Worm (Caenorhabditis elegans) whole organism, early embryonic: ENCODE measurements around the gene T22F3.11.

Experiments used
- aly-1 ChIP-seq: sonication (generic microtip); optimal IDR thresholded peaks from 2 replicates; lab custom pipeline; 2016; ENCODE audit warnings: missing genetic modification characterization, missing compliant biosample characterization
- ceh-36 ChIP-seq: sonication (generic microtip); optimal IDR thresholded peaks from 2 replicates; lab custom pipeline; 2016; ENCODE audit warnings: missing genetic modification characterization, inconsistent platforms, missing compliant biosample characterization
- flt-1 ChIP-seq: fragments of 200-800 bp; sonication (Bioruptor generic); IDR thresholded peaks from 2 replicates; pipeline ENCODE4 v1.3.6; 2022; ENCODE audit warnings: missing genetic modification characterization, missing compliant biosample characterization
- sea-1 ChIP-seq: fragments of 200-800 bp; sonication (Bioruptor generic); conservative IDR thresholded peaks from 2 replicates; pipeline ENCODE4 v1.3.6; 2022; ENCODE audit warnings: missing genetic modification characterization, missing compliant biosample characterization

ce11 chrV:3631591-3631990 lies 17.2 kb upstream of the T22F3.11 start, which contains the start of gene F59B1.6:
- TF ChIP-seq sea-1 (GFP tag; lab: Robert Waterston, UW) (no peak), ceh-36 (tag; lab: Kevin White, UChicago) (no peak), flt-1 (GFP tag; lab: Robert Waterston, UW) (no peak), aly-1 (tag; lab: Kevin White, UChicago) (no peak)
